Worm (Caenorhabditis elegans): ENCODE results near the gene tat-2.

DNA sequence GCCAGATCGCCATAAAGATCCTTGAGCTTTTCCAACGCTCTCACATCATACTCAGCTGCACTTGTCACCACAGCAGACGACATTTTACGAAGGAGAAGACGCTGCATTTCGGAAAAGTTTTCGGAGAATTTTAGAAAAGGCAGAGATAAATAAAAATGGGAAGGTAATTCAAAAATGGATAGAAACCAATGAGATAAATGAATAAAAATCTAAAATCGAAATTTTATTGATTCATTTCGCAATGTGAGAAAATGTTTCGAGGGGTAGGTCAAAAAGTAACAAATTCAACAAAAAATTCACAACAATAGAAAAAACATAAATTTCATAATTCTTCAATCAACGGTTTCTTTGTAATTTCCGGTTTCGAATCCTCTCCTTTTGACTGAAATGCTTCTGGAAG lies 40.2 kb downstream of the tat-2 start, which contains the start of gene dpf-5:
- TF ChIP-seq fkh-10 (GFP tag; optimal IDR thresholded peaks at IDR 0.05) (no peak), pqm-1 (tag; optimal IDR thresholded peaks at IDR 0.05) (no peak), duxl-1 (tag; optimal IDR thresholded peaks at IDR 0.05; ENCODE audit: poor library complexity) (no peak), Y48G9A.11 (GFP tag; IDR thresholded peaks at IDR 0.05) (no peak), nhr-11 (tag; optimal IDR thresholded peaks at IDR 0.05) (no peak), madf-9 (GFP tag; conservative IDR thresholded peaks at IDR 0.05) (no peak), mep-1 (tag; optimal IDR thresholded peaks at IDR 0.05) (no peak), lsy-2 (tag; optimal IDR thresholded peaks at IDR 0.05) (no peak), ama-1 (optimal IDR thresholded peaks at IDR 0.05) (no peak), skn-1 (tag; optimal IDR thresholded peaks at IDR 0.05) (no peak)
